Fruit fly (Drosophila melanogaster): ENCODE measurements around the gene Pde1c.

The Pde1c gene

DNA sequence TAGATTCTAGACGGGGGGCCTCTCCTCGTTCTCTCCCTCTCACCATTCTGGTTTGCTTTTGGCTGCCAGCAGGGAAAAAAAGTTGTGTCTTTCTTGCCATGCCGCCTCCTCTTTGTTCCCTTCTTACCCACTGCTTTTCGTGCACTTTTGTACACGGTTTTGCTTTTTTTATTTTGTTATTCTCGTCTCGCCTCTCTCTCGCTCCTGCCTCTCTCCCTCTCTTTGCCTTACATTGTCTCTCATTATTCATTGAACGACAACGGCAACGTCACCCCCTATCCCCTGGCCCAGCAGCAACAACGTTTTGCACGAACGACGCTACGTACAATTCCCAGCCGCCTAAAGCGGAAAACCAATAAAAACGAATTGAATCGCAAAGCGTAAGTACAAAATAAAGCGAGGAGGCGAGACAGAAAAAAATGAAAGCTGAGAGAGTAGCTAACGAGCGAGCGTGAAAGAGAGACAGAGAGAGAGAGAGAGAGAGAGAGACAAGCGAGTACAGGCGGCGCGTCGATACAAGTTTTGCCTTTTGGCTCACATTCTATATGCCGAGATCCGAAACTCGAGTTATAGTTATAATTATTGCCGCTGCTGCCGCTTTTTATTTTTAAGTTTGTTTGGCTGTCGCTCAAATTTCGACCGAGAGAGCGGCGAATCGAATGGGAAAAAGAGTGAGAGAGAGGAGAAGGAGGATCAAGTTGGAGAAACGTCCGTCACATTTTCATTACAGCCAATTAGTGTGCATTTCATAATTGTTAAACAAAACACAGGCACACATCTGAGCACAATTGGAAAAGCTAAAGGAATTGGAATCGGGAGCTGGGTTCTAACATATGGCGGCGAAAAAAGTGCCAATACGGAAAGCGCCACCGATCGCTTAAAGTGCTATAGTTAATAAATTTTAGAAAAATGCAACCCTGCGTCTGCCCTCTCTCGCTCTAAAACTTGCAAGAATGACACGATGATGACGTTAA lies 121.4 kb downstream of the Pde1c start:
- TF ChIP-seq CG4496 (GFP tag; IDR thresholded peaks at IDR 0.05) (peak; percentile 92), gl (tag; optimal IDR thresholded peaks at IDR 0.05) (peak; percentile 91), Pif1B (GFP tag; optimal IDR thresholded peaks at IDR 0.05) (peak; percentile 80), CG8159 (tag; optimal IDR thresholded peaks at IDR 0.05) (peak; percentile 72), CG14655 (GFP tag; optimal IDR thresholded peaks at IDR 0.05) (peak; percentile 83), Pif1A (GFP tag; optimal IDR thresholded peaks at IDR 0.05) (peak; percentile 73), Snoo (tag; optimal IDR thresholded peaks at IDR 0.05) (peak; percentile 74), CG34367 (tag; optimal IDR thresholded peaks at IDR 0.05) (peak; percentile 78), CG13204 (GFP tag; optimal IDR thresholded peaks at IDR 0.05) (peak; percentile 93), EcR (GFP tag; optimal IDR thresholded peaks at IDR 0.05) (peak; percentile 82), D1 (tag; optimal IDR thresholded peaks at IDR 0.05) (no peak), Ets98B (GFP tag; IDR thresholded peaks at IDR 0.05) (peak; percentile 83), CG10348 (GFP tag; IDR thresholded peaks at IDR 0.05) (no peak), CG17806 (tag; optimal IDR thresholded peaks at IDR 0.05) (peak; percentile 62), CG12605 (GFP tag; IDR thresholded peaks at IDR 0.05) (peak; percentile 87), fd96Ca (GFP tag; IDR thresholded peaks at IDR 0.05) (peak; percentile 83), CG8301 (tag; optimal IDR thresholded peaks at IDR 0.05) (peak; percentile 76), CG15710 (tag; optimal IDR thresholded peaks at IDR 0.05) (peak; percentile 76), rn (GFP tag; IDR thresholded peaks at IDR 0.05) (peak; percentile 61), CG9948 (tag; optimal IDR thresholded peaks at IDR 0.05) (peak; percentile 63), CG32121 (GFP tag; IDR thresholded peaks at IDR 0.05) (peak; percentile 89)

dm6 chr2L:11806022-11806700 lies 122.2 kb downstream of the Pde1c start:
- TF ChIP-seq CG4496 (GFP tag; IDR thresholded peaks at IDR 0.05) (peak; percentile 54; the same call in 1 of the 3 replicates), CG9948 (tag; optimal IDR thresholded peaks at IDR 0.05) (no peak), fd96Ca (GFP tag; IDR thresholded peaks at IDR 0.05) (0 out of 3 replicates have a peak, but pooled peaks have one; percentile 46), CG8159 (tag; optimal IDR thresholded peaks at IDR 0.05) (no peak), EcR (GFP tag; optimal IDR thresholded peaks at IDR 0.05) (peak; percentile 24), CG17806 (tag; optimal IDR thresholded peaks at IDR 0.05) (no peak), Snoo (tag; optimal IDR thresholded peaks at IDR 0.05) (no peak), CG12605 (GFP tag; IDR thresholded peaks at IDR 0.05) (peak; percentile 47; the same call in 1 of the 2 replicates), gl (tag; optimal IDR thresholded peaks at IDR 0.05) (no peak)

dm6 chr2L:11804228-11805044 lies 123.9 kb downstream of the Pde1c start:
- TF ChIP-seq CG34367 (tag; optimal IDR thresholded peaks at IDR 0.05) (no peak), CG8159 (tag; optimal IDR thresholded peaks at IDR 0.05) (peak; percentile 2), gl (tag; optimal IDR thresholded peaks at IDR 0.05) (no peak), CG13204 (GFP tag; optimal IDR thresholded peaks at IDR 0.05) (peak; percentile 52), CG9948 (tag; optimal IDR thresholded peaks at IDR 0.05) (no peak), Pif1A (GFP tag; optimal IDR thresholded peaks at IDR 0.05) (no peak), CG14655 (GFP tag; optimal IDR thresholded peaks at IDR 0.05) (peak; percentile 13), CG4496 (GFP tag; IDR thresholded peaks at IDR 0.05) (peak; percentile 62; the same call in 2 of the 3 replicates), fd96Ca (GFP tag; IDR thresholded peaks at IDR 0.05) (peak; percentile 22; the same call in 1 of the 3 replicates), CG8301 (tag; optimal IDR thresholded peaks at IDR 0.05) (no peak), CG32121 (GFP tag; IDR thresholded peaks at IDR 0.05) (0 out of 2 replicates have a peak, but pooled peaks have one; percentile 19), rn (GFP tag; IDR thresholded peaks at IDR 0.05) (no peak), Ets98B (GFP tag; IDR thresholded peaks at IDR 0.05) (no peak), Pif1B (GFP tag; optimal IDR thresholded peaks at IDR 0.05) (peak; percentile 13), CG15710 (tag; optimal IDR thresholded peaks at IDR 0.05) (no peak), CG10348 (GFP tag; IDR thresholded peaks at IDR 0.05) (no peak), CG17806 (tag; optimal IDR thresholded peaks at IDR 0.05) (no peak), CG12605 (GFP tag; IDR thresholded peaks at IDR 0.05) (no peak), EcR (GFP tag; optimal IDR thresholded peaks at IDR 0.05) (no peak), D1 (tag; optimal IDR thresholded peaks at IDR 0.05) (no peak), Snoo (tag; optimal IDR thresholded peaks at IDR 0.05) (no peak)

- TF ChIP-seq CG13204 (GFP tag; optimal IDR thresholded peaks at IDR 0.05) (no peak), Pif1B (GFP tag; optimal IDR thresholded peaks at IDR 0.05) (no peak), rn (GFP tag; IDR thresholded peaks at IDR 0.05) (no peak), CG9948 (tag; optimal IDR thresholded peaks at IDR 0.05) (no peak), fd96Ca (GFP tag; IDR thresholded peaks at IDR 0.05) (no peak)
Measured at dm6 chr2L:11797127-11797526, 131.2 kb downstream of the Pde1c start.

DNA sequence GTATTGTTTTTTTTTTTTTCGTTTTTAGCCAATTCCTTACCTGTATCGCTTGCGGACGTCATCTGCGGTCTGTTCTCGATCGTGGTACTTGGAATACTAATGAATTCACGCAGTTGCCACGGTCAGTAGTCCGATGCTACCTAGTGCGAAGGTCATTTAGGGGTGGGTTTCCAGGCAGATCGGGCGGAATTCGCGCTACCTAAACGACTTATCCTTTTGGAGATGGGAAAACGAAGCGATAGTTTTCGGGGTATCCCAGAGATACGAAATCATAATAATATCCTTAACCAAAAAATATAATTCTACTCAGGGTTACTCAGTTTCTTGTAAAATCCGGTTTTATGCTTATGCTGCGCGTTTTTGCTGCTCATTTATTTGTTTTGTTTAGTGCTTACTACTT lies 134.4 kb downstream of the Pde1c start, which contains the start of gene CG14937:
Gene CG14937, minus strand, starts transcription at position 101 of the 400 bp plus-strand sequence.
- TF ChIP-seq D1 (tag; optimal IDR thresholded peaks at IDR 0.05) (no peak), CG17806 (tag; optimal IDR thresholded peaks at IDR 0.05) (no peak), CG8301 (tag; optimal IDR thresholded peaks at IDR 0.05) (no peak), CG9948 (tag; optimal IDR thresholded peaks at IDR 0.05) (no peak), CG13204 (GFP tag; optimal IDR thresholded peaks at IDR 0.05) (no peak), gl (tag; optimal IDR thresholded peaks at IDR 0.05) (no peak), Snoo (tag; optimal IDR thresholded peaks at IDR 0.05) (no peak), Pif1B (GFP tag; optimal IDR thresholded peaks at IDR 0.05) (no peak), Pif1A (GFP tag; optimal IDR thresholded peaks at IDR 0.05) (no peak), rn (GFP tag; IDR thresholded peaks at IDR 0.05) (no peak), CG34367 (tag; optimal IDR thresholded peaks at IDR 0.05) (no peak), CG8159 (tag; optimal IDR thresholded peaks at IDR 0.05) (no peak), fd96Ca (GFP tag; IDR thresholded peaks at IDR 0.05) (no peak), CG12605 (GFP tag; IDR thresholded peaks at IDR 0.05) (no peak), CG4496 (GFP tag; IDR thresholded peaks at IDR 0.05) (no peak)

Data from whole organism, pupa.